Worm (Caenorhabditis elegans) whole organism, L3 larva: Measurements from ENCODE around the gene T20D4.15.
A peak's percentile ranks its signal among the peaks of the same experiment; 100 is the strongest.
"Not testable (repeated sequence)": the region's sequence is repeated elsewhere in the genome, so short reads cannot be mapped to it uniquely, and the experiment has no call there.

Experiments
- R02D3.7 ChIP-seq: fragments of 150-350 bp; optimal IDR thresholded peaks from 2 replicates; lab custom pipeline; 2014; ENCODE audit warnings: missing biosample characterization, missing genetic modification characterization
- ZK546.5 ChIP-seq: sonication (generic microtip); optimal IDR thresholded peaks from 2 replicates; lab custom pipeline; 2017; ENCODE audit warnings: missing biosample characterization, missing genetic modification characterization
- ama-1 ChIP-seq: fragments of 150-350 bp; optimal IDR thresholded peaks from 2 replicates; lab custom pipeline; 2018
- ceh-16 ChIP-seq: sonication (generic microtip); optimal IDR thresholded peaks from 2 replicates; lab custom pipeline; 2017; ENCODE audit warnings: missing biosample characterization, missing genetic modification characterization
- ceh-82 ChIP-seq: fragments of 150-350 bp; optimal IDR thresholded peaks from 2 replicates; lab custom pipeline; 2014; ENCODE audit warnings: missing biosample characterization, missing genetic modification characterization
- ceh-9 ChIP-seq: sonication (generic microtip); optimal IDR thresholded peaks from 2 replicates; lab custom pipeline; 2018; ENCODE audit warnings: missing biosample characterization, missing genetic modification characterization
- daf-12 ChIP-seq: fragments of 150-350 bp; optimal IDR thresholded peaks from 2 replicates; lab custom pipeline; 2014; ENCODE audit warnings: missing biosample characterization, missing genetic modification reagents, missing genetic modification characterization
- elt-1 ChIP-seq: fragments of 150-350 bp; optimal IDR thresholded peaks from 2 replicates; lab custom pipeline; 2014; ENCODE audit warnings: missing biosample characterization, missing genetic modification characterization
- elt-2 ChIP-seq: sonication (generic microtip); optimal IDR thresholded peaks from 2 replicates; lab custom pipeline; 2016; ENCODE audit warnings: missing genetic modification reagents, mild to moderate bottlenecking, missing genetic modification characterization, missing compliant biosample characterization
- elt-3 ChIP-seq, 3 experiments: fragments of 150-350 bp in 1 of 3; sonication (generic microtip) in 2 of 3; optimal IDR thresholded peaks; 2 replicates in 2 of 3; 4 replicates in 1 of 3; lab custom pipeline; 2014 to 2017; ENCODE audit warnings: missing biosample characterization in 3 of 3, missing genetic modification characterization in 3 of 3
- eor-1 ChIP-seq, 2 experiments: fragments of 150-350 bp; optimal IDR thresholded peaks; 2 replicates each; lab custom pipeline; 2014 to 2018; ENCODE audit warnings: missing biosample characterization in 2 of 2, missing genetic modification characterization in 2 of 2
- fkh-10 ChIP-seq: sonication (generic microtip); optimal IDR thresholded peaks from 2 replicates; lab custom pipeline; 2017; ENCODE audit warnings: missing biosample characterization, missing genetic modification reagents, missing genetic modification characterization
- fos-1 ChIP-seq: fragments of 150-350 bp; optimal IDR thresholded peaks from 2 replicates; lab custom pipeline; 2014; ENCODE audit warnings: missing biosample characterization, missing genetic modification characterization
- lin-15B ChIP-seq: fragments of 150-350 bp; optimal IDR thresholded peaks from 2 replicates; lab custom pipeline; 2014; ENCODE audit warnings: missing biosample characterization, missing genetic modification characterization
- lsy-12 ChIP-seq: sonication (generic microtip); optimal IDR thresholded peaks from 2 replicates; lab custom pipeline; 2016; ENCODE audit warnings: mild to moderate bottlenecking, missing genetic modification characterization, missing compliant biosample characterization
- mdl-1 ChIP-seq: fragments of 150-350 bp; optimal IDR thresholded peaks from 2 replicates; lab custom pipeline; 2014; ENCODE audit warnings: missing biosample characterization, missing genetic modification characterization
- mml-1 ChIP-seq: fragments of 150-350 bp; sonication (generic microtip); optimal IDR thresholded peaks from 3 replicates; lab custom pipeline; 2014; ENCODE audit warnings: missing biosample characterization, missing genetic modification characterization
- nhr-11 ChIP-seq: fragments of 150-350 bp; optimal IDR thresholded peaks from 2 replicates; lab custom pipeline; 2014; ENCODE audit warnings: missing biosample characterization, missing genetic modification characterization
- nhr-12 ChIP-seq: fragments of 150-350 bp; optimal IDR thresholded peaks from 2 replicates; lab custom pipeline; 2014; ENCODE audit warnings: missing biosample characterization, missing genetic modification characterization
- nhr-23 ChIP-seq: fragments of 150-350 bp; optimal IDR thresholded peaks from 2 replicates; lab custom pipeline; 2014; ENCODE audit warnings: missing biosample characterization, missing genetic modification reagents, missing genetic modification characterization
- nhr-237 ChIP-seq: fragments of 150-350 bp; optimal IDR thresholded peaks from 2 replicates; lab custom pipeline; 2014; ENCODE audit warnings: missing biosample characterization, missing genetic modification characterization
- nhr-25 ChIP-seq: sonication (generic microtip); optimal IDR thresholded peaks from 2 replicates; lab custom pipeline; 2017; ENCODE audit warnings: missing biosample characterization, missing genetic modification characterization
- nhr-43 ChIP-seq: sonication (generic microtip); optimal IDR thresholded peaks from 2 replicates; lab custom pipeline; 2016; ENCODE audit warnings: mild to moderate bottlenecking, missing genetic modification characterization, missing compliant biosample characterization; ENCODE audit not compliant: poor library complexity, severe bottlenecking
- nhr-67 ChIP-seq: fragments of 150-350 bp; optimal IDR thresholded peaks from 2 replicates; lab custom pipeline; 2014; ENCODE audit warnings: missing biosample characterization, missing genetic modification characterization
- nhr-76 ChIP-seq: fragments of 150-350 bp; sonication (generic microtip); optimal IDR thresholded peaks from 5 replicates; lab custom pipeline; 2014; ENCODE audit warnings: missing biosample characterization, missing genetic modification characterization
- sea-2 ChIP-seq: fragments of 150-350 bp; sonication (generic microtip); optimal IDR thresholded peaks from 4 replicates; lab custom pipeline; 2014; ENCODE audit warnings: missing biosample characterization, missing genetic modification reagents, missing genetic modification characterization
- skn-1 ChIP-seq: fragments of 150-350 bp; optimal IDR thresholded peaks from 2 replicates; lab custom pipeline; 2014; ENCODE audit warnings: missing biosample characterization, missing genetic modification characterization
- snpc-4 ChIP-seq: fragments of 150-350 bp; optimal IDR thresholded peaks from 2 replicates; lab custom pipeline; 2014; ENCODE audit warnings: missing biosample characterization, missing genetic modification characterization
- unc-39 ChIP-seq: sonication (generic microtip); optimal IDR thresholded peaks from 4 replicates; lab custom pipeline; 2017; ENCODE audit warnings: missing biosample characterization, missing genetic modification characterization
- zag-1 ChIP-seq: fragments of 150-350 bp; optimal IDR thresholded peaks from 2 replicates; lab custom pipeline; 2014; ENCODE audit warnings: missing biosample characterization, missing genetic modification characterization

T20D4.15 gene

DNA sequence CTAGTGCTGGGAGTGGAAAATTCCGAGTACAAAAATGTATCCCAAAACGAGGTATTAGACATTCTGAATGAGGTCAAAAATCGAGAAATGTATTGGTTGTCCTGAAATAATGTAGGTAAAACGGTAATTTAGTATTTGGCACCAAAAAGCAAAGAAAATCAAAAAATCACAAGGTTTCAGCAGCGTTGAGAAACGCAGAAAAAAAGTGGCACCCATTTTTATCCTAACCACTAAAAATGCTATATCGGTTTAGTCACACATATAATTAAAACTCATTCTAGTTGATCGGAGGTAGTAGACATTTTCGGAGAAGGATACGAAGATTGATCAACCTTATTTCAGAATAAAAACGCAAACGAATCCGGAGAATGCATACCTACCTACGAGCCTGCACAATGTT lies 21.9 kb downstream of the T20D4.15 start, which contains the start of gene srx-121:
Gene srx-121, minus strand, starts transcription at position 101 of the 400 bp plus-strand sequence.
- no peak for TF ChIP-seq nhr-67
- TF ChIP-seq nhr-23 = no peak
- no peak for TF ChIP-seq ZK546.5
- TF ChIP-seq nhr-11 (tag; lab: Kevin White, UChicago) = no peak
- no peak for TF ChIP-seq eor-1 (tag; optimal IDR thresholded peaks at IDR 0.05; lab: Kevin White, UChicago)
- no peak for TF ChIP-seq fkh-10 (GFP tag; lab: Kevin White, UChicago)
- no peak for TF ChIP-seq fos-1 (tag; lab: Kevin White, UChicago)
- no peak for TF ChIP-seq ceh-82 (tag; lab: Kevin White, UChicago)
- TF ChIP-seq nhr-43 (tag; lab: Kevin White, UChicago) = no peak
- TF ChIP-seq elt-3 (tag; optimal IDR thresholded peaks at IDR 0.05; lab: Kevin White, UChicago) = no peak
- TF ChIP-seq lin-15B (tag; lab: Kevin White, UChicago) = no peak
- no peak for TF ChIP-seq mml-1 (tag; lab: Kevin White, UChicago)
- no peak for TF ChIP-seq daf-12 (tag; lab: Kevin White, UChicago)
- no peak for TF ChIP-seq elt-2 (tag; lab: Kevin White, UChicago)
- TF ChIP-seq ceh-9 = no peak
- TF ChIP-seq mdl-1 (tag; lab: Kevin White, UChicago) = no peak
- no peak for TF ChIP-seq nhr-76 (tag; lab: Kevin White, UChicago)
- TF ChIP-seq ama-1 (lab: Kevin White, UChicago) = no peak

DNA sequence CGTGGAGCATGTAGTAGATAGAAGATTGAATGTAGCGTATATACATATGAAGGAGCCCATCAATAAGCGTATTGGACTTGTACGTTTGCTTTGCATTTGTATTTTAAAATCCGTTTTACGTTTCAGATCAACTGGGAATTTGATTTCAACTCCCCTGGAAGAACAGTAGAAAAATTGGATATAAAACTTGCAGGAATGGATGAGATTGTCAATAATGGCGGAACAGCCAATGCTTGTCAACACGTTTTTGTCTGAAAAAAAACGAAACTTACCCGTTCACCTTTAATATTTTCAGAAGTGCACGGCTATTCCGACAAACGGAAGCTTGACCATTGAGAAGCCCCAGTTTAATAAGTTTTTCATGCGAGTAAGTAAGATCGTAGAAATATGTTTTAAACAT lies 26.8 kb downstream of the T20D4.15 start, which contains the start of gene C04E12.2:
Gene C04E12.2, plus strand, starts transcription at position 301 of the 400 bp plus-strand sequence.
- TF ChIP-seq R02D3.7, nhr-25, snpc-4 (tag; lab: Kevin White, UChicago): not testable (repeated sequence)

ce11 chrV:3362475-3362874 lies 32.1 kb downstream of the T20D4.15 start, which contains the start of gene C04E12.4:
Gene C04E12.4 (plus strand): TSS chrV:3362775.
- no peak for TF ChIP-seq nhr-11 (tag; lab: Kevin White, UChicago)
- peak; percentile 3 for TF ChIP-seq nhr-25 (tag; lab: Kevin White, UChicago)

ce11 chrV:3361633-3362032 lies 32.9 kb downstream of the T20D4.15 start:
- TF ChIP-seq R02D3.7 (tag; lab: Kevin White, UChicago) = no peak
- TF ChIP-seq elt-3 (tag; optimal IDR thresholded peaks at IDR 0.05; lab: Kevin White, UChicago) = no peak
- TF ChIP-seq skn-1 (tag; lab: Kevin White, UChicago) = no peak
- TF ChIP-seq, all 47 proteins: peak for 0

ce11 chrV:3358267-3358666 lies 36.3 kb downstream of the T20D4.15 start, which contains the start of gene C04E12.5:
Gene C04E12.5 (plus strand): TSS chrV:3358567.
- TF ChIP-seq nhr-43 (tag; lab: Kevin White, UChicago) (no peak), nhr-12 (tag; lab: Kevin White, UChicago) (no peak), ceh-9 (no peak), mml-1 (tag; lab: Kevin White, UChicago) (no peak), nhr-67 (no peak), zag-1 (tag; lab: Kevin White, UChicago) (no peak), unc-39 (tag; lab: Kevin White, UChicago) (no peak), ceh-16 (tag; lab: Kevin White, UChicago) (no peak), elt-1 (tag; lab: Kevin White, UChicago) (no peak)

DNA sequence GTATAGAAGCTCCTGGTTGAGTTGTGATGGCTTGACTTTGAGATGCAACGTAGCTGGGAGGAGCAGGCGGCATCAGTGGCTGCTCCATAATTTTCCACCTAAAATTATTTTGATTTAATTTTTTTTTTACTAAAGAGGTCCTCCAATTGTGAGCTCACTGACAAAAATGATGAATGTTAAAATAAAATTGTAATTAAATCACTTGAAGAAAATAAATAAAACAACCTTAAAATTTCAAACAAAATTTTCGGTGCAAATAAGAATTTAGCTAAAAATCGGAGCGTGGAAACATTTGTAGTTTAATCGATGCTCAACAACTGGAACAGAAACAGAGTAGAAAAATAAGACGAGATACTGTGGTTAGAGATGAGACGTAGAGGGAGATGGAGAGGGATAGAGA lies 37.4 kb downstream of the T20D4.15 start, which contains the start of gene scrm-3:
Gene scrm-3, minus strand, starts transcription at position 101 of the 400 bp plus-strand sequence.
- TF ChIP-seq zag-1 (tag; lab: Kevin White, UChicago) (no peak), nhr-67 (no peak), lsy-12 (no peak), ceh-82 (tag; lab: Kevin White, UChicago) (no peak), nhr-12 (tag; lab: Kevin White, UChicago) (no peak), nhr-237 (tag; lab: Kevin White, UChicago) (no peak)

DNA sequence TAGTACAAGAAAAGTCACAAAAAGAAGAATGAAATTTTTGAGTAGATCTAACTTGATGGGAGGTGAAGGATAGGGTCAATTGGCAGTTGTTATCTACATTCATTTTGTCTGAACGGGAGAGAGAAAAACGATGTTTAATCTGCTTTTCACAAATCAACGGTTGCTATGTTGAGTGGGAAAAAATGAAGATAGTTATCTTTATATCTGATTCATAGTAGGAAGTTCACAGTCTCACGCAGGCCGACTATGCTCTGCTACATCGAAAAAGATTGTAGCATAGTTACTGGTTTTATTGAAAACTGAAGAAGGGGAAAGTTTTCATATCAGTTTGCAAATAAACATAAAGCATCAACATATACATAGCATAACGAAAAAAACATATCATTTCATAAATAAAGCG lies 39.0 kb downstream of the T20D4.15 start:
- TF ChIP-seq nhr-23 (peak; percentile 31), sea-2 (no peak), elt-1 (tag; lab: Kevin White, UChicago) (peak; percentile 87)
